Worm (Caenorhabditis elegans) whole organism, L2 larva: ENCODE data around the gene shc-2.

Experiments used
- C34F6.9 ChIP-seq: fragments of 150-350 bp; optimal IDR thresholded peaks from 2 replicates; lab custom pipeline; 2014; ENCODE audit warnings: missing biosample characterization, missing genetic modification characterization
- F13H6.1 ChIP-seq: sonication (generic microtip); optimal IDR thresholded peaks from 2 replicates; lab custom pipeline; 2016; ENCODE audit warnings: missing genetic modification characterization, missing compliant biosample characterization
- alr-1 ChIP-seq: fragments of 150-350 bp; optimal IDR thresholded peaks from 2 replicates; lab custom pipeline; 2014; ENCODE audit warnings: missing biosample characterization, missing genetic modification characterization
- aly-2 ChIP-seq: fragments of 150-350 bp; optimal IDR thresholded peaks from 2 replicates; lab custom pipeline; 2014; ENCODE audit warnings: missing biosample characterization, missing genetic modification characterization
- ama-1 ChIP-seq: fragments of 150-350 bp; optimal IDR thresholded peaks from 2 replicates; lab custom pipeline; 2018; ENCODE audit warnings: inconsistent platforms
- blmp-1 ChIP-seq: sonication (generic microtip); optimal IDR thresholded peaks from 2 replicates; lab custom pipeline; 2017; ENCODE audit warnings: missing genetic modification characterization, mild to moderate bottlenecking, missing compliant biosample characterization, antibody characterized with exemption, moderate library complexity; ENCODE audit not compliant: insufficient read depth
- ceh-16 ChIP-seq: fragments of 150-350 bp; optimal IDR thresholded peaks from 2 replicates; lab custom pipeline; 2014; ENCODE audit warnings: missing biosample characterization, missing genetic modification characterization
- dmd-4 ChIP-seq: sonication (generic microtip); optimal IDR thresholded peaks from 2 replicates; lab custom pipeline; 2017; ENCODE audit warnings: missing biosample characterization, missing genetic modification characterization
- egl-27 ChIP-seq: sonication (generic microtip); optimal IDR thresholded peaks from 3 replicates; lab custom pipeline; 2017; ENCODE audit warnings: missing biosample characterization, missing genetic modification reagents, missing genetic modification characterization
- fos-1 ChIP-seq: fragments of 150-350 bp; optimal IDR thresholded peaks from 2 replicates; lab custom pipeline; 2014; ENCODE audit warnings: missing biosample characterization, missing genetic modification characterization
- gmeb-1 ChIP-seq: fragments of 150-350 bp; optimal IDR thresholded peaks from 2 replicates; lab custom pipeline; 2014; ENCODE audit warnings: missing biosample characterization, missing genetic modification characterization
- lin-11 ChIP-seq: fragments of 150-350 bp; sonication (generic microtip); optimal IDR thresholded peaks from 2 replicates; lab custom pipeline; 2014; ENCODE audit warnings: missing biosample characterization, missing genetic modification characterization, inconsistent platforms, mixed read lengths
- lin-13 ChIP-seq: fragments of 150-350 bp; optimal IDR thresholded peaks from 2 replicates; lab custom pipeline; 2014; ENCODE audit warnings: missing biosample characterization, missing genetic modification reagents, missing genetic modification characterization
- lsy-2 ChIP-seq, 2 experiments: fragments of 150-350 bp in 1 of 2; sonication (generic microtip) in 1 of 2; optimal IDR thresholded peaks; 2 replicates each; lab custom pipeline; 2014 to 2017; ENCODE audit warnings: missing biosample characterization in 2 of 2, missing genetic modification characterization in 2 of 2
- mbf-1 ChIP-seq: sonication (generic microtip); optimal IDR thresholded peaks from 2 replicates; lab custom pipeline; 2017; ENCODE audit warnings: missing biosample characterization, missing genetic modification characterization
- mdl-1 ChIP-seq, 2 experiments: fragments of 150-350 bp in 1 of 2; sonication (generic microtip) in 1 of 2; optimal IDR thresholded peaks; 2 replicates each; lab custom pipeline; 2017; ENCODE audit warnings: missing biosample characterization in 2 of 2, missing genetic modification characterization in 2 of 2
- nhr-10 ChIP-seq: sonication (generic microtip); optimal IDR thresholded peaks from 2 replicates; lab custom pipeline; 2017; ENCODE audit warnings: missing biosample characterization, missing genetic modification characterization
- nhr-11 ChIP-seq: fragments of 150-350 bp; optimal IDR thresholded peaks from 2 replicates; lab custom pipeline; 2014; ENCODE audit warnings: missing biosample characterization, missing genetic modification characterization
- nhr-129 ChIP-seq: fragments of 150-350 bp; optimal IDR thresholded peaks from 2 replicates; lab custom pipeline; 2014; ENCODE audit warnings: missing biosample characterization, missing genetic modification characterization
- nhr-21 ChIP-seq: fragments of 150-350 bp; optimal IDR thresholded peaks from 2 replicates; lab custom pipeline; 2014; ENCODE audit warnings: missing biosample characterization, missing genetic modification characterization
- nhr-237 ChIP-seq: fragments of 150-350 bp; optimal IDR thresholded peaks from 2 replicates; lab custom pipeline; 2014; ENCODE audit warnings: missing biosample characterization, missing genetic modification characterization
- nhr-25 ChIP-seq: fragments of 150-350 bp; sonication (generic microtip); optimal IDR thresholded peaks from 3 replicates; lab custom pipeline; 2014; ENCODE audit warnings: missing biosample characterization, missing genetic modification characterization
- nhr-77 ChIP-seq: fragments of 150-350 bp; optimal IDR thresholded peaks from 2 replicates; lab custom pipeline; 2014; ENCODE audit warnings: missing biosample characterization, missing genetic modification characterization
- peb-1 ChIP-seq: fragments of 150-350 bp; optimal IDR thresholded peaks from 2 replicates; lab custom pipeline; 2014; ENCODE audit warnings: missing biosample characterization, missing genetic modification characterization
- sem-4 ChIP-seq: fragments of 150-350 bp; optimal IDR thresholded peaks from 2 replicates; lab custom pipeline; 2014; ENCODE audit warnings: missing biosample characterization, missing genetic modification reagents, missing genetic modification characterization
- skn-1 ChIP-seq: sonication (generic microtip); optimal IDR thresholded peaks from 2 replicates; lab custom pipeline; 2017; ENCODE audit warnings: missing biosample characterization, missing genetic modification characterization
- sma-3 ChIP-seq: sonication (generic microtip); optimal IDR thresholded peaks from 2 replicates; lab custom pipeline; 2016; ENCODE audit warnings: missing genetic modification reagents, missing genetic modification characterization, missing compliant biosample characterization
- sma-9 ChIP-seq, 2 experiments: fragments of 150-350 bp in 1 of 2; sonication (generic microtip) in 1 of 2; optimal IDR thresholded peaks; 2 replicates each; lab custom pipeline; 2014 to 2016; ENCODE audit warnings: missing genetic modification characterization in 2 of 2, mild to moderate bottlenecking in 1 of 2, missing biosample characterization in 1 of 2, missing compliant biosample characterization in 1 of 2, missing genetic modification reagents in 1 of 2, moderate library complexity in 1 of 2
- snpc-4 ChIP-seq: fragments of 150-350 bp; optimal IDR thresholded peaks from 2 replicates; lab custom pipeline; 2014; ENCODE audit warnings: missing biosample characterization, missing genetic modification characterization
- unc-39 ChIP-seq: fragments of 150-350 bp; optimal IDR thresholded peaks from 2 replicates; lab custom pipeline; 2014; ENCODE audit warnings: missing biosample characterization, missing genetic modification characterization
- unc-55 ChIP-seq: fragments of 150-350 bp; sonication (generic microtip); optimal IDR thresholded peaks from 3 replicates; lab custom pipeline; 2014; ENCODE audit warnings: missing biosample characterization, missing genetic modification reagents, missing genetic modification characterization
- zag-1 ChIP-seq: fragments of 150-350 bp; optimal IDR thresholded peaks from 2 replicates; lab custom pipeline; 2014; ENCODE audit warnings: missing biosample characterization, missing genetic modification characterization
- ztf-1 ChIP-seq: fragments of 200-800 bp; sonication (Bioruptor generic); conservative IDR thresholded peaks from 2 replicates; pipeline ENCODE4 v1.3.6; 2022; ENCODE audit warnings: missing genetic modification characterization, missing compliant biosample characterization
- ztf-11 ChIP-seq: sonication (generic microtip); optimal IDR thresholded peaks from 2 replicates; lab custom pipeline; 2017; ENCODE audit warnings: missing biosample characterization, missing genetic modification characterization

Gene shc-2

ce11 chrII:5032669-5033068 is 63.7 kb downstream of the shc-2 start:
- TF ChIP-seq C34F6.9 (tag; lab: Kevin White, UChicago) (peak; percentile 34), fos-1 (tag; lab: Kevin White, UChicago) (peak; percentile 59), nhr-21 (tag; lab: Kevin White, UChicago) (peak; percentile 36), nhr-25 (peak; percentile 1), mdl-1 (tag; optimal IDR thresholded peaks at IDR 0.05; lab: Kevin White, UChicago) (peak in 1 of 2 experiments; percentile 10), blmp-1 (tag; lab: Kevin White, UChicago) (no peak), skn-1 (tag; lab: Kevin White, UChicago) (no peak), gmeb-1 (peak; percentile 54), lin-11 (tag; lab: Kevin White, UChicago) (peak; percentile 11), nhr-237 (tag; lab: Kevin White, UChicago) (no peak), F13H6.1 (tag; lab: Kevin White, UChicago) (peak; percentile 70), lin-13 (GFP tag; lab: Kevin White, UChicago) (peak; percentile 13), aly-2 (tag; lab: Kevin White, UChicago) (no peak), alr-1 (tag; lab: Kevin White, UChicago) (no peak), sma-3 (GFP tag; lab: Kevin White, UChicago) (peak; percentile 50), egl-27 (tag; lab: Kevin White, UChicago) (peak; percentile 32), lsy-2 (tag; optimal IDR thresholded peaks at IDR 0.05; lab: Kevin White, UChicago) (peak; percentile 32 to 59), unc-55 (GFP tag; lab: Kevin White, UChicago) (peak; percentile 55), peb-1 (no peak), ceh-16 (tag; lab: Kevin White, UChicago) (peak; percentile 13), snpc-4 (tag; lab: Kevin White, UChicago) (peak; percentile 7), nhr-129 (peak; percentile 81), ztf-11 (tag; lab: Kevin White, UChicago) (no peak), unc-39 (no peak), sma-9 (GFP tag; optimal IDR thresholded peaks at IDR 0.05; lab: Kevin White, UChicago) (peak; percentile 26), sma-9 (tag; optimal IDR thresholded peaks at IDR 0.05; lab: Kevin White, UChicago) (no peak)
- TF ChIP-seq, all 48 proteins: peak for 17

- TF ChIP-seq ama-1 (lab: Kevin White, UChicago) (no peak), F13H6.1 (tag; lab: Kevin White, UChicago) (no peak), lin-11 (tag; lab: Kevin White, UChicago) (no peak), dmd-4 (tag; lab: Kevin White, UChicago) (no peak), nhr-77 (tag; lab: Kevin White, UChicago) (no peak), nhr-21 (tag; lab: Kevin White, UChicago) (no peak), nhr-11 (tag; lab: Kevin White, UChicago) (no peak)
Measured at ce11 chrII:5033935-5034334, 65.0 kb downstream of the shc-2 start, which contains the start of gene F33G12.3. Gene F33G12.3 (minus strand): TSS chrII:5034035.

ce11 chrII:5036128-5036527 is 67.2 kb downstream of the shc-2 start, which contains the start of gene lrr-1:
Gene lrr-1 (minus strand): TSS chrII:5036439.
- TF ChIP-seq sem-4 (tag; lab: Kevin White, UChicago): no peak
- TF ChIP-seq nhr-77 (tag; lab: Kevin White, UChicago): no peak
- no peak for TF ChIP-seq C34F6.9 (tag; lab: Kevin White, UChicago)
- TF ChIP-seq nhr-25: no peak
- TF ChIP-seq zag-1 (tag; lab: Kevin White, UChicago): no peak
- TF ChIP-seq nhr-10: no peak
- no peak for TF ChIP-seq nhr-129
- TF ChIP-seq mbf-1: no peak
- no peak for TF ChIP-seq ztf-1 (GFP tag; lab: Robert Waterston, UW)
- no peak for TF ChIP-seq blmp-1 (tag; lab: Kevin White, UChicago)
- no peak for TF ChIP-seq snpc-4 (tag; lab: Kevin White, UChicago)
